Worm (Caenorhabditis elegans) whole organism, late embryonic: ENCODE data around the gene ucr-1.

Experiments used
- K02D7.2 ChIP-seq: sonication (generic microtip); optimal IDR thresholded peaks from 2 replicates; lab custom pipeline; 2017; ENCODE audit warnings: mild to moderate bottlenecking, missing genetic modification characterization, missing compliant biosample characterization
- ama-1 ChIP-seq: fragments of 150-350 bp; optimal IDR thresholded peaks from 2 replicates; lab custom pipeline; 2014
- ceh-18 ChIP-seq: sonication (generic microtip); optimal IDR thresholded peaks from 2 replicates; lab custom pipeline; 2016; ENCODE audit warnings: missing genetic modification characterization, missing compliant biosample characterization
- ceh-2 ChIP-seq: sonication (generic microtip); optimal IDR thresholded peaks from 2 replicates; lab custom pipeline; 2016; ENCODE audit warnings: missing genotype, missing genetic modification characterization, missing compliant biosample characterization
- npax-4 ChIP-seq: sonication (generic microtip); optimal IDR thresholded peaks from 2 replicates; lab custom pipeline; 2016; ENCODE audit warnings: missing genetic modification characterization, missing compliant biosample characterization
- sdc-2 ChIP-seq: sonication (generic microtip); optimal IDR thresholded peaks from 2 replicates; lab custom pipeline; 2016; ENCODE audit warnings: missing genotype, missing genetic modification characterization, missing compliant biosample characterization
- unc-86 ChIP-seq: sonication (generic microtip); optimal IDR thresholded peaks from 2 replicates; lab custom pipeline; 2016; ENCODE audit warnings: missing genetic modification characterization, missing compliant biosample characterization

ce11 chrIII:5623418-5623817, 31.5 kb downstream of the ucr-1 start:
- TF ChIP-seq ama-1 (lab: Kevin White, UChicago) = no peak
- no peak for TF ChIP-seq ceh-18 (tag; lab: Kevin White, UChicago)
- no peak for TF ChIP-seq sdc-2 (tag; lab: Kevin White, UChicago)
- TF ChIP-seq ceh-2 (tag; lab: Kevin White, UChicago) = no peak
- TF ChIP-seq npax-4 (tag; lab: Kevin White, UChicago) = no peak
- TF ChIP-seq K02D7.2 (tag; lab: Kevin White, UChicago) = no peak
- no peak for TF ChIP-seq unc-86
